Fruit fly (Drosophila melanogaster) whole organism, embryonic: ENCODE measurements around the gene Cdc16.

Experiments
- Atf3 ChIP-seq: fragments of 200-800 bp; sonication (Bioruptor generic); optimal IDR thresholded peaks from 3 replicates; lab custom pipeline; 2016; ENCODE audit warnings: missing biosample characterization, missing genetic modification characterization
- B-H1 ChIP-seq: fragments of 200-800 bp; sonication (Bioruptor generic); IDR thresholded peaks from 3 replicates; pipeline ENCODE4 v1.3.6; 2022; ENCODE audit warnings: missing biosample characterization, missing genetic modification characterization
- Blimp-1 ChIP-seq: fragments of 200-800 bp; sonication (Bioruptor generic); optimal IDR thresholded peaks from 3 replicates; lab custom pipeline; 2018; ENCODE audit warnings: missing biosample characterization, missing genetic modification characterization, mild to moderate bottlenecking, moderate library complexity, missing genetic modification reagents
- CG11696 ChIP-seq: fragments of 200-800 bp; sonication (Bioruptor generic); IDR thresholded peaks from 2 replicates; pipeline ENCODE4 v1.3.6; 2022; ENCODE audit warnings: missing biosample characterization, missing genetic modification characterization
- CG12104 ChIP-seq: fragments of 200-800 bp; sonication (Bioruptor generic); optimal IDR thresholded peaks from 3 replicates; lab custom pipeline; 2016; ENCODE audit warnings: missing biosample characterization, missing genetic modification characterization
- CG13287 ChIP-seq: fragments of 200-800 bp; sonication (Bioruptor generic); IDR thresholded peaks from 2 replicates; pipeline ENCODE4 v1.3.6; 2022; ENCODE audit warnings: missing biosample characterization, missing genetic modification characterization; ENCODE audit not compliant: partially characterized antibody
- CG13624 ChIP-seq: fragments of 200-800 bp; sonication (Bioruptor generic); optimal IDR thresholded peaks from 2 replicates; lab custom pipeline; 2016; ENCODE audit warnings: missing biosample characterization, missing genetic modification characterization
- CG18011 ChIP-seq: fragments of 200-800 bp; sonication (Bioruptor generic); optimal IDR thresholded peaks from 2 replicates; lab custom pipeline; 2017; ENCODE audit warnings: missing biosample characterization, missing genetic modification characterization, mild to moderate bottlenecking, moderate library complexity, missing genotype
- CG2120 ChIP-seq: fragments of 200-800 bp; sonication (Bioruptor generic); optimal IDR thresholded peaks from 3 replicates; lab custom pipeline; 2016; ENCODE audit warnings: missing biosample characterization, missing genetic modification characterization
- CG2199 ChIP-seq: fragments of 200-800 bp; sonication (Bioruptor generic); IDR thresholded peaks from 3 replicates; pipeline ENCODE4 v1.3.6; 2022; ENCODE audit warnings: missing biosample characterization, missing genetic modification characterization
- CG32532 ChIP-seq: fragments of 200-800 bp; sonication (Bioruptor generic); IDR thresholded peaks from 2 replicates; pipeline ENCODE4 v1.3.6; 2022; ENCODE audit warnings: missing biosample characterization, missing genetic modification characterization
- CG3281 ChIP-seq: fragments of 200-800 bp; sonication (Bioruptor generic); optimal IDR thresholded peaks from 3 replicates; lab custom pipeline; 2017; ENCODE audit warnings: missing biosample characterization, mild to moderate bottlenecking, missing genetic modification characterization
- CG6254 ChIP-seq: fragments of 200-800 bp; sonication (Bioruptor generic); optimal IDR thresholded peaks from 3 replicates; lab custom pipeline; 2017; ENCODE audit warnings: mild to moderate bottlenecking, missing biosample characterization, missing genetic modification reagents, missing genetic modification characterization
- CG6791 ChIP-seq: fragments of 200-800 bp; sonication (Bioruptor generic); IDR thresholded peaks from 3 replicates; pipeline ENCODE4 v1.3.6; 2022; ENCODE audit warnings: missing biosample characterization, missing genetic modification characterization; ENCODE audit not compliant: partially characterized antibody
- CG8765 ChIP-seq: fragments of 200-800 bp; sonication (Bioruptor generic); IDR thresholded peaks from 2 replicates; pipeline ENCODE4 v1.3.6; 2022; ENCODE audit warnings: missing biosample characterization, missing genetic modification characterization
- CTCF ChIP-seq: fragments of 200-800 bp; sonication (Bioruptor generic); optimal IDR thresholded peaks from 2 replicates; lab custom pipeline; 2017; ENCODE audit warnings: missing biosample characterization, mild to moderate bottlenecking, missing genetic modification characterization, moderate library complexity
- Dref ChIP-seq: fragments of 200-800 bp; sonication (Bioruptor generic); IDR thresholded peaks from 2 replicates; pipeline ENCODE4 v1.3.6; 2022; ENCODE audit warnings: missing biosample characterization, missing genetic modification characterization
- E2f1 ChIP-seq: fragments of 200-800 bp; sonication (Bioruptor generic); IDR thresholded peaks from 2 replicates; pipeline ENCODE4 v1.3.6; 2022; ENCODE audit warnings: missing biosample characterization, missing genetic modification characterization
- Hr78 ChIP-seq, 2 experiments: fragments of 200-800 bp in 1 of 2; fragments of >200 bp in 1 of 2; sonication (Bioruptor generic) in 1 of 2; optimal IDR thresholded peaks; 2 replicates each; lab custom pipeline; 2017 to 2019; ENCODE audit warnings: missing biosample characterization in 2 of 2, missing genetic modification characterization in 2 of 2, mild to moderate bottlenecking in 1 of 2, moderate library complexity in 1 of 2
- Lpt ChIP-seq: fragments of >200 bp; optimal IDR thresholded peaks from 2 replicates; lab custom pipeline; 2018; ENCODE audit warnings: missing biosample characterization, missing genetic modification characterization
- MTF-1 ChIP-seq: fragments of 200-800 bp; sonication (Bioruptor generic); optimal IDR thresholded peaks from 2 replicates; lab custom pipeline; 2018; ENCODE audit warnings: missing biosample characterization, mild to moderate bottlenecking, missing genetic modification characterization, borderline replicate concordance
- Meics ChIP-seq: fragments of 200-800 bp; sonication (Bioruptor generic); optimal IDR thresholded peaks from 2 replicates; lab custom pipeline; 2017; ENCODE audit warnings: missing biosample characterization, mild to moderate bottlenecking, missing genetic modification characterization
- NK7.1 ChIP-seq: fragments of 200-800 bp; sonication (Bioruptor generic); optimal IDR thresholded peaks from 3 replicates; lab custom pipeline; 2016; ENCODE audit warnings: missing biosample characterization, missing genetic modification characterization
- Poxn ChIP-seq: fragments of 200-800 bp; sonication (Bioruptor generic); IDR thresholded peaks from 2 replicates; pipeline ENCODE4 v1.3.6; 2022; ENCODE audit warnings: missing biosample characterization, missing genetic modification characterization
- Side ChIP-seq: fragments of 200-800 bp; sonication (Bioruptor generic); optimal IDR thresholded peaks from 2 replicates; lab custom pipeline; 2016; ENCODE audit warnings: missing biosample characterization, missing genetic modification characterization
- Stat92E ChIP-seq, 3 experiments: fragments of >200 bp in 2 of 3; fragments of 200-800 bp in 1 of 3; sonication (Bioruptor generic) in 1 of 3; optimal IDR thresholded peaks; 2 replicates each; lab custom pipeline; 2017 to 2019; ENCODE audit warnings: missing biosample characterization in 3 of 3, missing genetic modification characterization in 3 of 3, mild to moderate bottlenecking in 1 of 3, moderate library complexity in 1 of 3
- ab ChIP-seq: fragments of 200-800 bp; sonication (Bioruptor generic); optimal IDR thresholded peaks from 2 replicates; lab custom pipeline; 2016; ENCODE audit warnings: missing biosample characterization, missing genetic modification characterization
- ash1 ChIP-seq: fragments of 200-800 bp; sonication (Bioruptor generic); optimal IDR thresholded peaks from 2 replicates; lab custom pipeline; 2018; ENCODE audit warnings: missing biosample characterization, mild to moderate bottlenecking, missing genetic modification characterization
- bowl ChIP-seq: fragments of 200-800 bp; sonication (Bioruptor generic); IDR thresholded peaks from 2 replicates; pipeline ENCODE4 v1.3.6; 2022; ENCODE audit warnings: missing biosample characterization, missing genetic modification characterization
- cad ChIP-seq: fragments of >200 bp; optimal IDR thresholded peaks from 2 replicates; lab custom pipeline; 2017; ENCODE audit warnings: missing biosample characterization, missing genetic modification characterization
- cas ChIP-seq: fragments of 200-800 bp; sonication (Bioruptor generic); IDR thresholded peaks from 2 replicates; pipeline ENCODE4 v1.3.6; 2022; ENCODE audit warnings: missing biosample characterization, missing genetic modification characterization
- cg ChIP-seq: fragments of 200-800 bp; sonication (Bioruptor generic); optimal IDR thresholded peaks from 3 replicates; lab custom pipeline; 2019; ENCODE audit warnings: missing biosample characterization, mild to moderate bottlenecking, missing genetic modification characterization, moderate library complexity
- chinmo ChIP-seq: fragments of 200-800 bp; sonication (Bioruptor generic); IDR thresholded peaks from 4 replicates; pipeline ENCODE4 v1.3.6; 2022; ENCODE audit warnings: missing biosample characterization, missing genetic modification characterization; ENCODE audit not compliant: partially characterized antibody
- cwo ChIP-seq: fragments of 200-800 bp; sonication (Bioruptor generic); optimal IDR thresholded peaks from 3 replicates; lab custom pipeline; 2017; ENCODE audit warnings: missing biosample characterization, missing genetic modification characterization, mild to moderate bottlenecking, moderate library complexity, missing genetic modification reagents
- dati ChIP-seq: fragments of 200-800 bp; sonication (Bioruptor generic); IDR thresholded peaks from 2 replicates; pipeline ENCODE4 v1.3.6; 2022; ENCODE audit warnings: missing biosample characterization, missing genetic modification characterization
- dmrt99B ChIP-seq: fragments of 200-800 bp; sonication (Bioruptor generic); optimal IDR thresholded peaks from 2 replicates; lab custom pipeline; 2018; ENCODE audit warnings: missing biosample characterization, mild to moderate bottlenecking, missing genetic modification characterization, moderate library complexity
- emc ChIP-seq: fragments of 200-800 bp; sonication (Bioruptor generic); optimal IDR thresholded peaks from 2 replicates; lab custom pipeline; 2016; ENCODE audit warnings: missing biosample characterization, missing genetic modification characterization
- en ChIP-seq: fragments of 200-800 bp; sonication (Bioruptor generic); optimal IDR thresholded peaks from 2 replicates; lab custom pipeline; 2016; ENCODE audit warnings: missing biosample characterization, missing genetic modification characterization
- ewg ChIP-seq: fragments of 200-800 bp; sonication (Bioruptor generic); optimal IDR thresholded peaks from 3 replicates; lab custom pipeline; 2017; ENCODE audit warnings: mild to moderate bottlenecking, missing biosample characterization, missing genetic modification reagents, missing genetic modification characterization
- inv ChIP-seq: fragments of 200-800 bp; sonication (Bioruptor generic); IDR thresholded peaks from 2 replicates; pipeline ENCODE4 v1.3.6; 2022; ENCODE audit warnings: missing biosample characterization, missing genetic modification characterization; ENCODE audit not compliant: partially characterized antibody
- jigr1 ChIP-seq: fragments of 200-800 bp; sonication (Bioruptor generic); IDR thresholded peaks from 3 replicates; pipeline ENCODE4 v1.3.6; 2022; ENCODE audit warnings: missing biosample characterization, missing genetic modification characterization
- jumu ChIP-seq: fragments of 200-800 bp; sonication (Bioruptor generic); optimal IDR thresholded peaks from 3 replicates; lab custom pipeline; 2016; ENCODE audit warnings: missing biosample characterization, missing genetic modification characterization
- ken ChIP-seq: fragments of 200-800 bp; sonication (Bioruptor generic); IDR thresholded peaks from 3 replicates; pipeline ENCODE4 v1.3.6; 2022; ENCODE audit warnings: missing biosample characterization, missing genetic modification characterization
- nerfin-1 ChIP-seq: fragments of 200-800 bp; sonication (Bioruptor generic); optimal IDR thresholded peaks from 3 replicates; lab custom pipeline; 2019; ENCODE audit warnings: missing biosample characterization, mild to moderate bottlenecking, missing genetic modification characterization, moderate library complexity
- pum ChIP-seq: fragments of 200-800 bp; sonication (Bioruptor generic); optimal IDR thresholded peaks from 2 replicates; lab custom pipeline; 2016; ENCODE audit warnings: missing biosample characterization, missing genetic modification characterization
- so ChIP-seq: fragments of 200-800 bp; sonication (Bioruptor generic); IDR thresholded peaks from 3 replicates; pipeline ENCODE4 v1.3.6; 2022; ENCODE audit warnings: missing biosample characterization, missing genetic modification characterization
- sob ChIP-seq: fragments of 200-800 bp; sonication (Bioruptor generic); IDR thresholded peaks from 2 replicates; pipeline ENCODE4 v1.3.6; 2022; ENCODE audit warnings: missing biosample characterization, missing genetic modification characterization
- stwl ChIP-seq: fragments of 200-800 bp; sonication (Bioruptor generic); optimal IDR thresholded peaks from 3 replicates; lab custom pipeline; 2018; ENCODE audit warnings: missing biosample characterization, mild to moderate bottlenecking, missing genetic modification characterization, moderate library complexity
- wdn ChIP-seq: fragments of 200-800 bp; sonication (Bioruptor generic); IDR thresholded peaks from 2 replicates; pipeline ENCODE4 v1.3.6; 2022; ENCODE audit warnings: missing biosample characterization, missing genetic modification characterization
- wor ChIP-seq: fragments of 200-800 bp; sonication (Bioruptor generic); IDR thresholded peaks from 2 replicates; pipeline ENCODE4 v1.3.6; 2022; ENCODE audit warnings: missing biosample characterization, missing genetic modification characterization
- zfh1 ChIP-seq: fragments of 200-800 bp; sonication (Bioruptor generic); IDR thresholded peaks from 3 replicates; pipeline ENCODE4 v1.3.6; 2022; ENCODE audit warnings: missing biosample characterization, missing genetic modification characterization

The Cdc16 gene

dm6 chr3R:23333334-23334035, 52.5 kb downstream of the Cdc16 start (continued):
- TF ChIP-seq Blimp-1 (GFP tag; lab: Kevin White, UChicago): peak; percentile 56
- no peak for TF ChIP-seq cad (GFP tag; lab: Kevin White, UChicago)
- TF ChIP-seq Meics (GFP tag; lab: Kevin White, UChicago): peak; percentile 34
- no peak for TF ChIP-seq inv (GFP tag; lab: Robert Waterston, UW)
- peak; percentile 34 for TF ChIP-seq pum (GFP tag; lab: Kevin White, UChicago)
- no peak for TF ChIP-seq CTCF (GFP tag; lab: Kevin White, UChicago)
- TF ChIP-seq CG2199: no peak
- TF ChIP-seq nerfin-1 (tag; lab: Kevin White, UChicago): peak; percentile 38
- peak; percentile 32 for TF ChIP-seq jumu (GFP tag; lab: Kevin White, UChicago)
- no peak for TF ChIP-seq wor
- TF ChIP-seq ab (GFP tag; lab: Kevin White, UChicago): no peak
- no peak for TF ChIP-seq Lpt (GFP tag; lab: Kevin White, UChicago)
- TF ChIP-seq CG13624 (GFP tag; lab: Kevin White, UChicago): peak; percentile 4
- TF ChIP-seq emc (GFP tag; lab: Kevin White, UChicago): no peak
- no peak for TF ChIP-seq zfh1 (GFP tag; lab: Robert Waterston, UW)
- no peak for TF ChIP-seq CG12104
- TF ChIP-seq en (GFP tag; lab: Kevin White, UChicago): peak; percentile 30
- peak; percentile 67 for TF ChIP-seq dmrt99B (tag; lab: Kevin White, UChicago)
- TF ChIP-seq ash1 (GFP tag; lab: Kevin White, UChicago): no peak
- no peak for TF ChIP-seq Poxn (GFP tag; lab: Robert Waterston, UW)
- TF ChIP-seq chinmo (GFP tag; lab: Robert Waterston, UW): 0 out of 4 replicates have a peak, but pooled peaks have one; percentile 42
- TF ChIP-seq E2f1 (GFP tag; lab: Robert Waterston, UW): no peak
- TF ChIP-seq cg: peak; percentile 43
- no peak for TF ChIP-seq CG13287 (GFP tag; lab: Robert Waterston, UW)
- TF ChIP-seq CG2120 (GFP tag; lab: Kevin White, UChicago): peak; percentile 30
- no peak for TF ChIP-seq CG8765 (GFP tag; lab: Robert Waterston, UW)
- no peak for TF ChIP-seq Atf3 (GFP tag; lab: Kevin White, UChicago)
- peak; percentile 40 for TF ChIP-seq ewg
- TF ChIP-seq stwl (tag; lab: Kevin White, UChicago): no peak
- TF ChIP-seq CG6254 (GFP tag; lab: Kevin White, UChicago): peak; percentile 67
- no peak for TF ChIP-seq dati (GFP tag; lab: Robert Waterston, UW)
- no peak for TF ChIP-seq so
- TF ChIP-seq cwo (GFP tag; lab: Kevin White, UChicago): no peak
- TF ChIP-seq bowl: no peak
- TF ChIP-seq sob (GFP tag; lab: Robert Waterston, UW): no peak
- TF ChIP-seq ken: 0 out of 3 replicates have a peak, but pooled peaks have one; percentile 33
- no peak for TF ChIP-seq Stat92E (GFP tag; optimal IDR thresholded peaks at IDR 0.05; lab: Kevin White, UChicago)
- no peak for TF ChIP-seq wdn
- no peak for TF ChIP-seq CG6791 (GFP tag; lab: Robert Waterston, UW)
- no peak for TF ChIP-seq NK7.1 (GFP tag; lab: Kevin White, UChicago)
- no peak for TF ChIP-seq Dref
- no peak for TF ChIP-seq CG32532 (GFP tag; lab: Robert Waterston, UW)
- TF ChIP-seq B-H1 (GFP tag; lab: Robert Waterston, UW): no peak
- no peak for TF ChIP-seq CG18011
- no peak for TF ChIP-seq jigr1 (GFP tag; lab: Robert Waterston, UW)
- no peak for TF ChIP-seq CG3281 (GFP tag; lab: Kevin White, UChicago)
- no peak for TF ChIP-seq MTF-1 (GFP tag; lab: Kevin White, UChicago)
- no peak for TF ChIP-seq CG11696 (GFP tag; lab: Robert Waterston, UW)
- no peak for TF ChIP-seq cas (GFP tag; lab: Robert Waterston, UW)
- TF ChIP-seq Hr78 (GFP tag; optimal IDR thresholded peaks at IDR 0.05; lab: Kevin White, UChicago): peak in 1 of 2 experiments; percentile 11
- peak; percentile 17 for TF ChIP-seq Side (GFP tag; lab: Kevin White, UChicago)
